Fruit fly (Drosophila melanogaster) whole organism, pupa: Measurements from ENCODE around the gene ZnT63C.

Experiments
- CG15710 ChIP-seq: fragments of 200-800 bp; sonication (Bioruptor generic); optimal IDR thresholded peaks from 2 replicates; lab custom pipeline; 2018; ENCODE audit warnings: missing biosample characterization, mild to moderate bottlenecking, missing genetic modification characterization, moderate library complexity
- CG17806 ChIP-seq: fragments of 200-800 bp; sonication (Bioruptor generic); optimal IDR thresholded peaks from 2 replicates; lab custom pipeline; 2018; ENCODE audit warnings: missing biosample characterization, mild to moderate bottlenecking, missing genetic modification characterization, moderate library complexity
- CG34367 ChIP-seq: fragments of 200-800 bp; sonication (Bioruptor generic); optimal IDR thresholded peaks from 2 replicates; lab custom pipeline; 2018; ENCODE audit warnings: missing biosample characterization, mild to moderate bottlenecking, missing genetic modification characterization
- CG8159 ChIP-seq: fragments of 200-800 bp; sonication (Bioruptor generic); optimal IDR thresholded peaks from 3 replicates; lab custom pipeline; 2018; ENCODE audit warnings: missing biosample characterization, mild to moderate bottlenecking, missing genetic modification characterization, moderate library complexity
- CG8301 ChIP-seq: fragments of 200-800 bp; sonication (Bioruptor generic); optimal IDR thresholded peaks from 2 replicates; lab custom pipeline; 2018; ENCODE audit warnings: missing biosample characterization, mild to moderate bottlenecking, missing genetic modification characterization
- EcR ChIP-seq: fragments of 200-800 bp; sonication (Bioruptor generic); optimal IDR thresholded peaks from 3 replicates; lab custom pipeline; 2019; ENCODE audit warnings: missing biosample characterization, missing genetic modification characterization, mild to moderate bottlenecking, moderate library complexity, missing genetic modification reagents
- Ets98B ChIP-seq: fragments of 200-800 bp; sonication (Bioruptor generic); IDR thresholded peaks from 2 replicates; pipeline ENCODE4 v1.3.6; 2022; ENCODE audit warnings: missing biosample characterization, missing genetic modification characterization
- Pif1B ChIP-seq: fragments of 200-800 bp; sonication (Bioruptor generic); optimal IDR thresholded peaks from 3 replicates; lab custom pipeline; 2016; ENCODE audit warnings: missing biosample characterization, missing genetic modification characterization
- Snoo ChIP-seq: fragments of 200-800 bp; sonication (Bioruptor generic); optimal IDR thresholded peaks from 3 replicates; lab custom pipeline; 2017; ENCODE audit warnings: missing biosample characterization, mild to moderate bottlenecking, missing genetic modification characterization, inconsistent platforms
- fd96Ca ChIP-seq: fragments of 200-800 bp; sonication (Bioruptor generic); IDR thresholded peaks from 3 replicates; pipeline ENCODE4 v1.3.6; 2022; ENCODE audit warnings: missing biosample characterization, missing genetic modification characterization

DNA sequence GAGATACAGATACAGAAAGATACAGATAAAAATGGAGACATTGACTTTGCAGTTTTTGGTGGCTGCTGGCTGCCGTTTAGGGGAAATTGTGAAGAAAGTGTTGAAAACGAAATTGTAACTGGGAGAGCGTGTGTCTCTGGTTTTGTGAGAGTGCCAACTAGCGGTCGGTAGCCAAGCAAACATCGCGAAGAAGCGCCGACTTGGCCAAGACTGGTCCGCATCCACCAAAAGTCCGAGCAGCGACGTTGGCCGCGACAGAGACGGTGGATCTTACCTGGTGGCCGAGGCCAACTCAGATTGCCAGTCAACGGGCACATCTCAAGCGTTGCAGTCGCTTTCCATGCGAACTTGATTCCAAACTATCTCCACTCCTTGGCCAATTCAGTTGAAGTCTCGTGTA, 32.8 kb upstream of the ZnT63C start, which contains the start of gene CG14960:
- TF ChIP-seq CG17806 (no peak), Ets98B (GFP tag; lab: Robert Waterston, UW) (no peak), EcR (GFP tag; lab: Kevin White, UChicago) (no peak), fd96Ca (GFP tag; lab: Robert Waterston, UW) (no peak), CG34367 (no peak), Snoo (tag; lab: Kevin White, UChicago) (no peak), CG15710 (no peak), CG8301 (tag; lab: Kevin White, UChicago) (no peak), Pif1B (GFP tag; lab: Kevin White, UChicago) (no peak), CG8159 (tag; lab: Kevin White, UChicago) (no peak)
